Fruit fly (Drosophila melanogaster) whole organism, wandering third instar larva: ENCODE measurements around the gene CG5781.
A peak's percentile ranks its signal among the peaks of the same experiment; 100 is the strongest.

Experiments
- Abd-B ChIP-seq: fragments of >200 bp; optimal IDR thresholded peaks from 2 replicates; lab custom pipeline; 2017; ENCODE audit warnings: missing biosample characterization, missing genetic modification characterization
- CG32264 ChIP-seq: fragments of 200-800 bp; sonication (Bioruptor generic); optimal IDR thresholded peaks from 2 replicates; lab custom pipeline; 2016; ENCODE audit warnings: missing biosample characterization, missing genetic modification characterization
- CG9705 ChIP-seq: fragments of 200-800 bp; sonication (Bioruptor generic); optimal IDR thresholded peaks from 2 replicates; lab custom pipeline; 2018; ENCODE audit warnings: missing biosample characterization, mild to moderate bottlenecking, missing genetic modification characterization
- CrebA ChIP-seq: fragments of 200-800 bp; sonication (Bioruptor generic); optimal IDR thresholded peaks from 2 replicates; lab custom pipeline; 2016; ENCODE audit warnings: missing biosample characterization, mild to moderate bottlenecking, missing genetic modification characterization, borderline replicate concordance
- Dfd ChIP-seq: fragments of >200 bp; optimal IDR thresholded peaks from 2 replicates; lab custom pipeline; 2017; ENCODE audit warnings: missing biosample characterization, missing genetic modification characterization
- Dif ChIP-seq: fragments of 200-275, 200-300 bp; sonication (Bioruptor generic); optimal IDR thresholded peaks from 2 replicates; lab custom pipeline; 2018; ENCODE audit warnings: missing biosample characterization, missing genetic modification characterization; ENCODE audit not compliant: partially characterized antibody
- GATAd ChIP-seq: sonication (Bioruptor generic); optimal IDR thresholded peaks from 2 replicates; lab custom pipeline; 2016; ENCODE audit warnings: missing biosample characterization, missing genetic modification characterization
- HLH106 ChIP-seq: fragments of 200-800 bp; optimal IDR thresholded peaks from 3 replicates; lab custom pipeline; 2019; ENCODE audit warnings: missing biosample characterization, mild to moderate bottlenecking, missing genetic modification characterization, moderate library complexity
- Hnf4 ChIP-seq: fragments of 200-800 bp; sonication (Bioruptor generic); optimal IDR thresholded peaks from 2 replicates; lab custom pipeline; 2016; ENCODE audit warnings: missing biosample characterization, mild to moderate bottlenecking, missing genetic modification characterization
- Hr78 ChIP-seq: fragments of >200 bp; optimal IDR thresholded peaks from 2 replicates; lab custom pipeline; 2017; ENCODE audit warnings: missing biosample characterization, missing genetic modification characterization
- Hr83 ChIP-seq: fragments of 200-300 bp; sonication (Bioruptor generic); optimal IDR thresholded peaks from 2 replicates; lab custom pipeline; 2016; ENCODE audit warnings: missing biosample characterization, mild to moderate bottlenecking, missing genetic modification characterization, moderate library complexity; ENCODE audit not compliant: poor library complexity, severe bottlenecking
- Jra ChIP-seq: sonication (Bioruptor generic); optimal IDR thresholded peaks from 2 replicates; lab custom pipeline; 2016; ENCODE audit warnings: missing biosample characterization, missing genetic modification characterization
- Mio ChIP-seq: sonication (Bioruptor generic); optimal IDR thresholded peaks from 2 replicates; lab custom pipeline; 2016; ENCODE audit warnings: missing biosample characterization, missing genetic modification characterization
- Myc ChIP-seq: fragments of >200 bp; optimal IDR thresholded peaks from 2 replicates; lab custom pipeline; 2017
- N ChIP-seq: fragments of >200 bp; optimal IDR thresholded peaks from 2 replicates; lab custom pipeline; 2018; ENCODE audit warnings: missing biosample characterization, missing external identifiers, missing genetic modification characterization
- OdsH ChIP-seq: fragments of 200-800 bp; sonication (Bioruptor generic); optimal IDR thresholded peaks from 2 replicates; lab custom pipeline; 2016; ENCODE audit warnings: missing biosample characterization, mild to moderate bottlenecking, missing genetic modification characterization
- Rel ChIP-seq, 2 experiments: fragments of 200-800 bp; sonication (Bioruptor generic) in 1 of 2; optimal IDR thresholded peaks; 2 replicates in 1 of 2; 3 replicates in 1 of 2; lab custom pipeline; 2016 to 2019; ENCODE audit warnings: mild to moderate bottlenecking in 2 of 2, missing biosample characterization in 2 of 2, missing genetic modification characterization in 2 of 2, moderate library complexity in 1 of 2
- Sp1 ChIP-seq: fragments of 200-800 bp; sonication (Bioruptor generic); optimal IDR thresholded peaks from 3 replicates; lab custom pipeline; 2019; ENCODE audit warnings: missing biosample characterization, mild to moderate bottlenecking, missing genetic modification characterization, moderate library complexity
- Vsx2 ChIP-seq: fragments of 200-300, 225-300 bp; sonication (Bioruptor generic); optimal IDR thresholded peaks from 2 replicates; lab custom pipeline; 2018; ENCODE audit warnings: missing biosample characterization, missing genetic modification characterization; ENCODE audit not compliant: partially characterized antibody
- br ChIP-seq: fragments of 200-800 bp; sonication (Bioruptor generic); optimal IDR thresholded peaks from 2 replicates; lab custom pipeline; 2016; ENCODE audit warnings: missing biosample characterization, missing genetic modification characterization
- brk ChIP-seq: fragments of 200-800 bp; sonication (Bioruptor generic); optimal IDR thresholded peaks from 2 replicates; lab custom pipeline; 2016; ENCODE audit warnings: missing biosample characterization, mild to moderate bottlenecking, missing genetic modification characterization
- dl ChIP-seq, 2 experiments: fragments of 175-275, 200-275 bp in 1 of 2; fragments of 200-275 bp in 1 of 2; sonication (Bioruptor generic); optimal IDR thresholded peaks; lab custom pipeline; 2018; ENCODE audit warnings: mild to moderate bottlenecking in 2 of 2, missing biosample characterization in 2 of 2, missing genetic modification characterization in 2 of 2, moderate library complexity in 2 of 2; ENCODE audit not compliant: partially characterized antibody in 2 of 2, insufficient read depth in 1 of 2
- dmrt93B ChIP-seq: fragments of 200-800 bp; sonication (Bioruptor generic); optimal IDR thresholded peaks from 2 replicates; lab custom pipeline; 2018; ENCODE audit warnings: missing biosample characterization, mild to moderate bottlenecking, missing genetic modification characterization
- dsf ChIP-seq: sonication (Bioruptor generic); optimal IDR thresholded peaks from 2 replicates; lab custom pipeline; 2016; ENCODE audit warnings: missing biosample characterization, missing genetic modification characterization, borderline replicate concordance
- ey ChIP-seq: fragments of 200-800 bp; sonication (Bioruptor generic); optimal IDR thresholded peaks from 2 replicates; lab custom pipeline; 2016; ENCODE audit warnings: missing biosample characterization, missing genetic modification characterization
- foxo ChIP-seq, 2 experiments: fragments of 200-800 bp; sonication (Bioruptor generic); optimal IDR thresholded peaks; 2 replicates in 1 of 2; 3 replicates in 1 of 2; lab custom pipeline; 2016 to 2017; ENCODE audit warnings: missing biosample characterization in 2 of 2, missing genetic modification characterization in 2 of 2
- fru ChIP-seq: fragments of 200-800 bp; sonication (Bioruptor generic); optimal IDR thresholded peaks from 3 replicates; lab custom pipeline; 2016; ENCODE audit warnings: missing biosample characterization, mild to moderate bottlenecking, missing genetic modification characterization
- h ChIP-seq: fragments of 200-800 bp; sonication (Bioruptor generic); optimal IDR thresholded peaks from 3 replicates; lab custom pipeline; 2016; ENCODE audit warnings: missing biosample characterization, mild to moderate bottlenecking, missing genetic modification characterization
- jim ChIP-seq: fragments of 175-275, 200-325 bp; sonication (Bioruptor generic); optimal IDR thresholded peaks from 2 replicates; lab custom pipeline; 2016; ENCODE audit warnings: missing biosample characterization, mild to moderate bottlenecking, missing genetic modification characterization
- lola ChIP-seq: fragments of >200 bp; optimal IDR thresholded peaks from 2 replicates; lab custom pipeline; 2017; ENCODE audit warnings: missing biosample characterization, missing genetic modification characterization
- pan ChIP-seq: fragments of >200 bp; optimal IDR thresholded peaks from 2 replicates; lab custom pipeline; 2017
- psq ChIP-seq: fragments of 200-800 bp; sonication (Bioruptor generic); optimal IDR thresholded peaks from 3 replicates; lab custom pipeline; 2017; ENCODE audit warnings: missing biosample characterization, mild to moderate bottlenecking, missing genetic modification characterization, moderate library complexity
- rgr ChIP-seq: fragments of 200-800 bp; sonication (Bioruptor generic); optimal IDR thresholded peaks from 3 replicates; lab custom pipeline; 2016; ENCODE audit warnings: missing biosample characterization, mild to moderate bottlenecking, missing genetic modification characterization
- sage ChIP-seq: fragments of 200-800 bp; sonication (Bioruptor generic); optimal IDR thresholded peaks from 2 replicates; lab custom pipeline; 2016; ENCODE audit warnings: missing biosample characterization, mild to moderate bottlenecking, missing genetic modification characterization
- sv ChIP-seq: fragments of 200-800 bp; sonication (Bioruptor generic); optimal IDR thresholded peaks from 3 replicates; lab custom pipeline; 2016; ENCODE audit warnings: missing biosample characterization, missing genetic modification characterization
- tai ChIP-seq: sonication (Bioruptor generic); optimal IDR thresholded peaks from 2 replicates; lab custom pipeline; 2016; ENCODE audit warnings: missing biosample characterization, missing genetic modification characterization
- usp ChIP-seq: fragments of >200 bp; optimal IDR thresholded peaks from 2 replicates; lab custom pipeline; 2017; ENCODE audit warnings: missing biosample characterization, missing genetic modification characterization
- woc ChIP-seq: sonication (Bioruptor generic); optimal IDR thresholded peaks from 2 replicates; lab custom pipeline; 2016; ENCODE audit warnings: missing biosample characterization, mild to moderate bottlenecking, missing genetic modification characterization

CG5781 gene

dm6 chr2L:12697223-12697622 is at the start of gene CG5781:
CG5781 (minus strand) TSS chr2L:12697323.
- TF ChIP-seq br (GFP tag; lab: Kevin White, UChicago) (no peak), dmrt93B (GFP tag; lab: Kevin White, UChicago) (no peak), HLH106 (tag; lab: Kevin White, UChicago) (no peak), ey (no peak), Hr83 (GFP tag; lab: Kevin White, UChicago) (no peak)

DNA sequence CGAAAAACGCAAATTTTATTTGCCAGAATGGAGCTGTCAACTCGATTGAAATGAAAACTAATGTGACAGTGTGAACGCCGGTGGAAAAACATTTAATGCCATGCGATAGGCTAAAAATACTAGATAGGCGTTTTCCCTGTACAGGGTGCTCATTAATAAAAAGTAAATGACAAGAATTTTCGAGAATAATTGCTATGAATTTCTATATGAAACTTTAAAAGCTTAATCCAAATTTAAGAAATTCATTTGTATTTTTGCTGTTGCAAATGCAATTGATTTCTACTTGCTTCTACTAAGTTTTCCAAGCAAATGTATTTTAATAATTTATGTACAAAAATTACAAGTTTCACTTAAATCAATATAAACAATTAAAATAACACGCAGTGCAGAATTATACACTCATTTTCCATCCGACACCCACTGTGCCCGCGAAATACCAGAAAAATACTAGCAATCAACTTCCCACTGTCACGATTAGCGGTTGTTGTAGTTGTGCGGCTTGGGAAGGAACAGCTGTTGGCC is 24.7 kb upstream of the CG5781 start, which contains the start of gene Pih1D1:
Pih1D1 (minus strand) TSS at position 50 of the 522 bp plus-strand sequence.
- TF ChIP-seq sage (GFP tag; lab: Kevin White, UChicago): peak; percentile 82
- peak; percentile 45 for TF ChIP-seq Mio (GFP tag; lab: Kevin White, UChicago)
- no peak for TF ChIP-seq jim
- peak; percentile 91 for TF ChIP-seq rgr
- peak; percentile 92 for TF ChIP-seq Sp1 (GFP tag; lab: Kevin White, UChicago)
- no peak for TF ChIP-seq Abd-B
- peak; percentile 96 for TF ChIP-seq dmrt93B (GFP tag; lab: Kevin White, UChicago)
- TF ChIP-seq Hr83 (GFP tag; lab: Kevin White, UChicago): no peak
- TF ChIP-seq CG9705 (GFP tag; lab: Kevin White, UChicago): peak; percentile 95
- no peak for TF ChIP-seq pan
- no peak for TF ChIP-seq Dfd
- TF ChIP-seq ey: peak; percentile 92
- TF ChIP-seq Hr78 (GFP tag; lab: Kevin White, UChicago): no peak
- TF ChIP-seq tai (GFP tag; lab: Kevin White, UChicago): no peak
- peak; percentile 92 for TF ChIP-seq h (GFP tag; lab: Kevin White, UChicago)
- no peak for TF ChIP-seq lola
- TF ChIP-seq foxo (GFP tag; optimal IDR thresholded peaks at IDR 0.05; lab: Kevin White, UChicago): peak; percentile 40 to 96
- TF ChIP-seq OdsH (GFP tag; lab: Kevin White, UChicago): peak; percentile 89
- no peak for TF ChIP-seq brk (GFP tag; lab: Kevin White, UChicago)
- peak; percentile 87 for TF ChIP-seq woc (GFP tag; lab: Kevin White, UChicago)
- peak; percentile 92 for TF ChIP-seq fru (GFP tag; lab: Kevin White, UChicago)
- TF ChIP-seq psq (GFP tag; lab: Kevin White, UChicago): peak; percentile 83
- peak; percentile 55 for TF ChIP-seq GATAd (GFP tag; lab: Kevin White, UChicago)
- TF ChIP-seq Hnf4 (GFP tag; lab: Kevin White, UChicago): peak; percentile 85
- TF ChIP-seq dsf: peak; percentile 80
- no peak for TF ChIP-seq dl (GFP tag; optimal IDR thresholded peaks at IDR 0.05; lab: Kevin White, UChicago; ENCODE audit: insufficient read depth in 1 of 2, partially characterized antibody in 2 of 2)
- TF ChIP-seq Vsx2: no peak
- TF ChIP-seq CrebA (GFP tag; lab: Kevin White, UChicago): no peak
- peak; percentile 84 for TF ChIP-seq br (GFP tag; lab: Kevin White, UChicago)
- peak; percentile 98 for TF ChIP-seq HLH106 (tag; lab: Kevin White, UChicago)
- no peak for TF ChIP-seq N (GFP tag; lab: Kevin White, UChicago)
- peak; percentile 71 for TF ChIP-seq CG32264 (GFP tag; lab: Kevin White, UChicago)
- TF ChIP-seq Rel (GFP tag; optimal IDR thresholded peaks at IDR 0.05; lab: Kevin White, UChicago): peak; percentile 10
- peak; percentile 61 for TF ChIP-seq Rel (tag; optimal IDR thresholded peaks at IDR 0.05; lab: Kevin White, UChicago)
- peak; percentile 82 for TF ChIP-seq Jra (GFP tag; lab: Kevin White, UChicago)
- no peak for TF ChIP-seq Myc (lab: Kevin White, UChicago)
- TF ChIP-seq Dif (GFP tag; lab: Kevin White, UChicago): no peak
- peak; percentile 95 for TF ChIP-seq sv (GFP tag; lab: Kevin White, UChicago)
- TF ChIP-seq usp (GFP tag; lab: Kevin White, UChicago): no peak
